Fruit fly (Drosophila melanogaster) whole organism, adult: ENCODE measurements around the gene INPP5E.

Experiments used
- CG11617 ChIP-seq: fragments of 200-800 bp; sonication (Bioruptor generic); optimal IDR thresholded peaks from 2 replicates; lab custom pipeline; 2017; ENCODE audit warnings: mild to moderate bottlenecking, missing biosample characterization, missing genetic modification reagents, missing genetic modification characterization
- CG12768 ChIP-seq: fragments of 200-800 bp; sonication (Bioruptor generic); optimal IDR thresholded peaks from 2 replicates; lab custom pipeline; 2017; ENCODE audit warnings: missing biosample characterization, missing genetic modification characterization, mild to moderate bottlenecking, moderate library complexity, missing genetic modification reagents
- CG14711 ChIP-seq: fragments of 200-800 bp; sonication (Bioruptor generic); optimal IDR thresholded peaks from 2 replicates; lab custom pipeline; 2018; ENCODE audit warnings: missing biosample characterization, mild to moderate bottlenecking, missing genetic modification characterization, moderate library complexity
- CG1620 ChIP-seq: fragments of 200-800 bp; sonication (Bioruptor generic); optimal IDR thresholded peaks from 2 replicates; lab custom pipeline; 2016; ENCODE audit warnings: missing biosample characterization, missing genetic modification characterization
- CG33017 ChIP-seq: fragments of 200-800 bp; sonication (Bioruptor generic); optimal IDR thresholded peaks from 2 replicates; lab custom pipeline; 2018; ENCODE audit warnings: missing biosample characterization, mild to moderate bottlenecking, missing genetic modification characterization, moderate library complexity
- CG5204 ChIP-seq: fragments of 200-800 bp; sonication (Bioruptor generic); optimal IDR thresholded peaks from 2 replicates; lab custom pipeline; 2016; ENCODE audit warnings: missing biosample characterization, missing genetic modification characterization
- CG7045 ChIP-seq: fragments of 200-800 bp; sonication (Bioruptor generic); optimal IDR thresholded peaks from 2 replicates; lab custom pipeline; 2017; ENCODE audit warnings: missing biosample characterization, mild to moderate bottlenecking, missing genetic modification characterization
- CG7101 ChIP-seq: fragments of 200-800 bp; sonication (Bioruptor generic); optimal IDR thresholded peaks from 2 replicates; lab custom pipeline; 2018; ENCODE audit warnings: missing biosample characterization, mild to moderate bottlenecking, missing genetic modification characterization, moderate library complexity
- Clk ChIP-seq: fragments of 200-800 bp; sonication (Bioruptor generic); optimal IDR thresholded peaks from 2 replicates; lab custom pipeline; 2017; ENCODE audit warnings: missing biosample characterization, missing genetic modification characterization
- Crg-1 ChIP-seq: fragments of 200-800 bp; sonication (Bioruptor generic); optimal IDR thresholded peaks from 2 replicates; lab custom pipeline; 2016; ENCODE audit warnings: missing biosample characterization, missing genetic modification characterization
- Hr96 ChIP-seq: fragments of 200-800 bp; sonication (Bioruptor generic); optimal IDR thresholded peaks from 2 replicates; lab custom pipeline; 2016; ENCODE audit warnings: missing biosample characterization, missing genetic modification characterization
- Mnt ChIP-seq: fragments of 200-800 bp; sonication (Bioruptor generic); optimal IDR thresholded peaks from 2 replicates; lab custom pipeline; 2016; ENCODE audit warnings: missing biosample characterization, mild to moderate bottlenecking, missing genetic modification characterization
- bab1 ChIP-seq: fragments of 200-800 bp; sonication (Bioruptor generic); optimal IDR thresholded peaks from 3 replicates; lab custom pipeline; 2019; ENCODE audit warnings: missing biosample characterization, mild to moderate bottlenecking, missing genetic modification characterization, moderate library complexity
- cic ChIP-seq: fragments of 200-800 bp; sonication (Bioruptor generic); optimal IDR thresholded peaks from 2 replicates; lab custom pipeline; 2017; ENCODE audit warnings: missing biosample characterization, mild to moderate bottlenecking, missing genetic modification characterization, moderate library complexity
- cnc ChIP-seq, 2 experiments: fragments of >200 bp; optimal IDR thresholded peaks; 2 replicates each; lab custom pipeline; 2017
- kay ChIP-seq: fragments of 200-800 bp; sonication (Bioruptor generic); peaks from one replicate; lab custom pipeline; 2016; ENCODE audit warnings: missing biosample characterization, missing genetic modification characterization, borderline replicate concordance
- ovo ChIP-seq: fragments of 200-800 bp; sonication (Bioruptor generic); optimal IDR thresholded peaks from 2 replicates; lab custom pipeline; 2016; ENCODE audit warnings: missing biosample characterization, missing genetic modification characterization
- pad ChIP-seq: fragments of 200-800 bp; sonication (Bioruptor generic); optimal IDR thresholded peaks from 3 replicates; lab custom pipeline; 2017; ENCODE audit warnings: missing biosample characterization, missing genetic modification characterization, mild to moderate bottlenecking, moderate library complexity, missing genetic modification reagents
- tj ChIP-seq: fragments of 200-800 bp; sonication (Bioruptor generic); optimal IDR thresholded peaks from 3 replicates; lab custom pipeline; 2017; ENCODE audit warnings: missing biosample characterization, mild to moderate bottlenecking, missing genetic modification characterization, moderate library complexity
- toe ChIP-seq: fragments of 200-800 bp; sonication (Bioruptor generic); optimal IDR thresholded peaks from 2 replicates; lab custom pipeline; 2016; ENCODE audit warnings: missing biosample characterization, missing genetic modification characterization

The INPP5E gene

DNA sequence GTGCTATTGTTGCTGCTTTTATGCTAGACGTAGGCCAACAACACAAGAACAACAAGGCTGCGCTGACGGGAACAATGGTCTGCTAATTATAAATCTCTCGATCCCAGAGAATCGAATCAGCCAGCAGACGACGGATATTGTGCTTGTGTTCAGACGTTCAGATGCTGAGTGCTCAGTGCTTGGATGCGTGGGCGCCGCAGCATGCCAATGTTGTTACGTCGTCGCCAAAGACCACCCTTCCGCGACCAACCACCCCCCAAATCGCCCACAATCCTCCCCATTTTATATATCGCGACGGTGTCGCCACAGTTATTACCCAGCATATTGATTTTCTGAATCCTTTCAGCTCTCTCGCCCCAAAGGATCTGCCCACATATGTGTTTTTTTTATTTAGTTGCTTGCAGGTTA, 429 bp downstream of the INPP5E start:
- TF ChIP-seq Mnt (GFP tag; lab: Kevin White, UChicago) (no peak), cic (no peak), toe (GFP tag; lab: Kevin White, UChicago) (no peak), CG11617 (GFP tag; lab: Kevin White, UChicago) (no peak), Clk (GFP tag; lab: Kevin White, UChicago) (no peak), ovo (GFP tag; lab: Kevin White, UChicago) (no peak), pad (GFP tag; lab: Kevin White, UChicago) (no peak), tj (GFP tag; lab: Kevin White, UChicago) (no peak), CG5204 (no peak), CG12768 (GFP tag; lab: Kevin White, UChicago) (no peak), kay (GFP tag; lab: Kevin White, UChicago) (no peak), CG1620 (GFP tag; lab: Kevin White, UChicago) (no peak), CG14711 (tag; lab: Kevin White, UChicago) (no peak), CG7045 (no peak), bab1 (GFP tag; lab: Kevin White, UChicago) (no peak), Hr96 (GFP tag; lab: Kevin White, UChicago) (no peak), cnc (optimal IDR thresholded peaks at IDR 0.05; lab: Kevin White, UChicago) (no peak)

- no peak for TF ChIP-seq cnc (optimal IDR thresholded peaks at IDR 0.05; lab: Kevin White, UChicago)
- no peak for TF ChIP-seq Mnt (GFP tag; lab: Kevin White, UChicago)
- TF ChIP-seq CG12768 (GFP tag; lab: Kevin White, UChicago) = no peak
- no peak for TF ChIP-seq ovo (GFP tag; lab: Kevin White, UChicago)
These were observed 9.9 kb downstream of the INPP5E start for dm6 chr3L:12287370-12287769.

dm6 chr3L:12289664-12290063, 12.2 kb downstream of the INPP5E start:
- no peak for TF ChIP-seq CG7045
- no peak for TF ChIP-seq Hr96 (GFP tag; lab: Kevin White, UChicago)
- TF ChIP-seq ovo (GFP tag; lab: Kevin White, UChicago) = no peak
- TF ChIP-seq CG7101 (tag; lab: Kevin White, UChicago) = no peak
- TF ChIP-seq pad (GFP tag; lab: Kevin White, UChicago) = no peak
- TF ChIP-seq kay (GFP tag; lab: Kevin White, UChicago) = no peak
- TF ChIP-seq bab1 (GFP tag; lab: Kevin White, UChicago) = no peak

dm6 chr3L:12290556-12290955, 13.1 kb downstream of the INPP5E start:
- TF ChIP-seq CG33017 (tag; lab: Kevin White, UChicago) = no peak
- TF ChIP-seq CG1620 (GFP tag; lab: Kevin White, UChicago) = no peak
- TF ChIP-seq cnc (optimal IDR thresholded peaks at IDR 0.05; lab: Kevin White, UChicago) = no peak
- no peak for TF ChIP-seq Hr96 (GFP tag; lab: Kevin White, UChicago)

- no peak for TF ChIP-seq CG11617 (GFP tag; lab: Kevin White, UChicago)
- TF ChIP-seq Mnt (GFP tag; lab: Kevin White, UChicago) = no peak
- no peak for TF ChIP-seq Hr96 (GFP tag; lab: Kevin White, UChicago)
- no peak for TF ChIP-seq CG5204
- TF ChIP-seq cic = no peak
- TF ChIP-seq CG12768 (GFP tag; lab: Kevin White, UChicago) = no peak
- TF ChIP-seq Clk (GFP tag; lab: Kevin White, UChicago) = no peak
- no peak for TF ChIP-seq kay (GFP tag; lab: Kevin White, UChicago)
- no peak for TF ChIP-seq bab1 (GFP tag; lab: Kevin White, UChicago)
These were observed 17.1 kb downstream of the INPP5E start for dm6 chr3L:12294602-12295001.

dm6 chr3L:12296073-12296527, 18.6 kb downstream of the INPP5E start, which contains the start of gene CG4328:
Gene CG4328, minus strand, starts transcription at chr3L:12296123.
- TF ChIP-seq pad (GFP tag; lab: Kevin White, UChicago) (peak; percentile 60), cnc (optimal IDR thresholded peaks at IDR 0.05; lab: Kevin White, UChicago) (no peak), tj (GFP tag; lab: Kevin White, UChicago) (no peak), CG7045 (no peak)

DNA sequence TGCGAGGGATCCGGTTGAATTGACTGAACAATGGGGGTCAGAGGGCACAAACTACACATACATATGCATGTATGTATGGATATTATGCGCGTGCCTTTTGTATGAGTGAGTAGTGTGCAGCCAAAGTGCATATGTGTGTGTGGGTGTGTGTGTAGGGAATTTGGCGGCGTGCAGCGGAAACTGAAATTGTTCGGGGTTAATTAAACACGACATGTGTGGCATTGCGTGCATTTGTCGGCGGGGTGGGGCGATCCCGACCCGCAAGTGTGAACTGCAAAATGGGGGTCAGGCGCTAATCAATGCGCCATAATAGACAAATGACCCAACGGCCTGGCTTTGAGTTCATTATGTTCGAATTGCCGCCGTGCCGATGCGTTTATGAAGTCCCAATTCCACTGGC, 20.6 kb downstream of the INPP5E start:
- TF ChIP-seq pad (GFP tag; lab: Kevin White, UChicago) (no peak), CG5204 (no peak), CG1620 (GFP tag; lab: Kevin White, UChicago) (no peak), Mnt (GFP tag; lab: Kevin White, UChicago) (no peak), CG33017 (tag; lab: Kevin White, UChicago) (no peak), CG12768 (GFP tag; lab: Kevin White, UChicago) (no peak)

DNA sequence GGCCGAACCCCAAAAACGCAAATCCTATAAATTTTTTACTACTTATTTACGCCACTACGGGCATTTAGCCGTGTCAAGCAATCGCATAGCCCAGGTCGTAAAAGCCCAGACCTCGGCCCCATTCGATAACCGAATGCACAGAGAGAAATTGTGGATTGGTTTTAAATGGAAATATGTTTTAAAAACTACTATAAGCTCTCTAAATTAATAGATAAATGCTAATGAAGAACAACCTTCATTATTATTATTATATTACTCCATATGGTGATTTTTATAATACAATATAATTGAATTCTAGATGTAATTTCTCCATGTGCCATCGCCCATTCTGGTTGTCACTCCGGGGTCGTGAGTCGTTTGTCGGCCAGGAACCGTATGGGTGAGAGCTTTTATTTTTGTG, 28.4 kb downstream of the INPP5E start:
- TF ChIP-seq Clk (GFP tag; lab: Kevin White, UChicago) (no peak), cnc (optimal IDR thresholded peaks at IDR 0.05; lab: Kevin White, UChicago) (no peak), tj (GFP tag; lab: Kevin White, UChicago) (no peak), ovo (GFP tag; lab: Kevin White, UChicago) (no peak), bab1 (GFP tag; lab: Kevin White, UChicago) (no peak), Crg-1 (GFP tag; lab: Kevin White, UChicago) (no peak), CG7101 (tag; lab: Kevin White, UChicago) (no peak), kay (GFP tag; lab: Kevin White, UChicago) (no peak), cic (no peak), CG7045 (no peak), CG33017 (tag; lab: Kevin White, UChicago) (no peak), toe (GFP tag; lab: Kevin White, UChicago) (no peak), CG5204 (no peak), Hr96 (GFP tag; lab: Kevin White, UChicago) (no peak), CG11617 (GFP tag; lab: Kevin White, UChicago) (no peak), Mnt (GFP tag; lab: Kevin White, UChicago) (no peak), CG12768 (GFP tag; lab: Kevin White, UChicago) (no peak)
